Fruit fly (Drosophila melanogaster) whole organism, embryonic: Measurements from ENCODE around the gene CG17270.
A peak's percentile ranks its signal among the peaks of the same experiment; 100 is the strongest.

ENCODE experiments used
- Aef1 ChIP-seq: fragments of 200-800 bp; sonication (Bioruptor generic); IDR thresholded peaks from 3 replicates; pipeline ENCODE4 v1.3.6; 2022; ENCODE audit warnings: missing biosample characterization, missing genetic modification characterization
- CG10366 ChIP-seq: fragments of 200-800 bp; sonication (Bioruptor generic); IDR thresholded peaks from 2 replicates; pipeline ENCODE4 v1.3.6; 2022; ENCODE audit warnings: missing biosample characterization, missing genetic modification characterization
- CG13296 ChIP-seq: fragments of 200-800 bp; sonication (Bioruptor generic); optimal IDR thresholded peaks from 3 replicates; lab custom pipeline; 2018; ENCODE audit warnings: missing biosample characterization, mild to moderate bottlenecking, missing genetic modification characterization
- CG13775 ChIP-seq: fragments of 200-800 bp; sonication (Bioruptor generic); optimal IDR thresholded peaks from 3 replicates; lab custom pipeline; 2017; ENCODE audit warnings: missing biosample characterization, mild to moderate bottlenecking, missing genetic modification characterization
- CG1602 ChIP-seq: fragments of 200-800 bp; sonication (Bioruptor generic); optimal IDR thresholded peaks from 3 replicates; lab custom pipeline; 2016; ENCODE audit warnings: missing biosample characterization, missing genetic modification characterization
- CG1603 ChIP-seq: fragments of 200-800 bp; sonication (Bioruptor generic); optimal IDR thresholded peaks from 2 replicates; lab custom pipeline; 2019; ENCODE audit warnings: missing biosample characterization, mild to moderate bottlenecking, missing genetic modification characterization, moderate library complexity
- CG17359 ChIP-seq: fragments of 200-800 bp; sonication (Bioruptor generic); optimal IDR thresholded peaks from 3 replicates; lab custom pipeline; 2018; ENCODE audit warnings: missing biosample characterization, mild to moderate bottlenecking, missing genetic modification characterization, moderate library complexity
- CG1832 ChIP-seq: fragments of 200-800 bp; sonication (Bioruptor generic); optimal IDR thresholded peaks from 2 replicates; lab custom pipeline; 2017; ENCODE audit warnings: missing biosample characterization, mild to moderate bottlenecking, missing genetic modification characterization, inconsistent platforms
- CG32767 ChIP-seq: fragments of 200-800 bp; sonication (Bioruptor generic); IDR thresholded peaks from 2 replicates; pipeline ENCODE4 v1.3.6; 2022; ENCODE audit warnings: missing biosample characterization, missing genetic modification characterization
- CG32772 ChIP-seq: fragments of 200-800 bp; sonication (Bioruptor generic); IDR thresholded peaks from 2 replicates; pipeline ENCODE4 v1.3.6; 2022; ENCODE audit warnings: missing biosample characterization, missing genetic modification characterization
- CG34376 ChIP-seq: fragments of 200-800 bp; sonication (Bioruptor generic); optimal IDR thresholded peaks from 2 replicates; lab custom pipeline; 2018; ENCODE audit warnings: missing biosample characterization, mild to moderate bottlenecking, missing genetic modification characterization
- CG3995 ChIP-seq: fragments of 200-800 bp; sonication (Bioruptor generic); optimal IDR thresholded peaks from 3 replicates; lab custom pipeline; 2016; ENCODE audit warnings: missing biosample characterization, missing genetic modification characterization
- CG4328 ChIP-seq: fragments of 200-800 bp; sonication (Bioruptor generic); optimal IDR thresholded peaks from 3 replicates; lab custom pipeline; 2017; ENCODE audit warnings: missing biosample characterization, missing genetic modification reagents, missing genetic modification characterization
- CG43689 ChIP-seq: fragments of 200-800 bp; sonication (Bioruptor generic); IDR thresholded peaks from 2 replicates; pipeline ENCODE4 v1.3.6; 2022; ENCODE audit warnings: missing biosample characterization, missing genetic modification characterization
- CG5953 ChIP-seq: fragments of 200-800 bp; sonication (Bioruptor generic); IDR thresholded peaks from 2 replicates; pipeline ENCODE4 v1.3.6; 2022; ENCODE audit warnings: missing biosample characterization, missing genetic modification characterization
- CG6654 ChIP-seq: fragments of 200-800 bp; sonication (Bioruptor generic); optimal IDR thresholded peaks from 2 replicates; lab custom pipeline; 2017; ENCODE audit warnings: missing biosample characterization, mild to moderate bottlenecking, missing genetic modification characterization
- CG6813 ChIP-seq: fragments of 200-800 bp; sonication (Bioruptor generic); optimal IDR thresholded peaks from 2 replicates; lab custom pipeline; 2017; ENCODE audit warnings: missing biosample characterization, missing genetic modification characterization, mild to moderate bottlenecking, moderate library complexity, missing genetic modification reagents
- CG7271 ChIP-seq: fragments of 200-800 bp; sonication (Bioruptor generic); optimal IDR thresholded peaks from 2 replicates; lab custom pipeline; 2018; ENCODE audit warnings: missing biosample characterization, mild to moderate bottlenecking, missing genetic modification characterization, moderate library complexity
- Doc3 ChIP-seq: fragments of 200-800 bp; sonication (Bioruptor generic); IDR thresholded peaks from 3 replicates; pipeline ENCODE4 v1.3.6; 2022; ENCODE audit warnings: missing biosample characterization, missing genetic modification characterization; ENCODE audit not compliant: partially characterized antibody
- Elba2 ChIP-seq: fragments of 200-800 bp; sonication (Bioruptor generic); optimal IDR thresholded peaks from 3 replicates; lab custom pipeline; 2016; ENCODE audit warnings: missing biosample characterization, missing genetic modification characterization
- HLH3B ChIP-seq: fragments of 200-800 bp; sonication (Bioruptor generic); IDR thresholded peaks from 2 replicates; pipeline ENCODE4 v1.3.6; 2022; ENCODE audit warnings: missing biosample characterization, missing genetic modification characterization
- HLH4C ChIP-seq: fragments of 200-800 bp; sonication (Bioruptor generic); IDR thresholded peaks from 3 replicates; pipeline ENCODE4 v1.3.6; 2022; ENCODE audit warnings: missing biosample characterization, missing genetic modification characterization; ENCODE audit not compliant: partially characterized antibody
- NFAT ChIP-seq: fragments of 200-800 bp; sonication (Bioruptor generic); IDR thresholded peaks from 2 replicates; pipeline ENCODE4 v1.3.6; 2022; ENCODE audit warnings: missing biosample characterization, missing genetic modification characterization
- Nf-YC ChIP-seq: fragments of 200-800 bp; optimal IDR thresholded peaks from 3 replicates; lab custom pipeline; 2019; ENCODE audit warnings: missing biosample characterization, mild to moderate bottlenecking, missing genetic modification characterization, moderate library complexity
- Rfx ChIP-seq: fragments of 200-800 bp; sonication (Bioruptor generic); IDR thresholded peaks from 2 replicates; pipeline ENCODE4 v1.3.6; 2022; ENCODE audit warnings: missing biosample characterization, missing genetic modification characterization
- Rx ChIP-seq: fragments of 200-800 bp; sonication (Bioruptor generic); IDR thresholded peaks from 2 replicates; pipeline ENCODE4 v1.3.6; 2022; ENCODE audit warnings: missing biosample characterization, missing genetic modification characterization
- Taf1 ChIP-seq: fragments of 200-800 bp; sonication (Bioruptor generic); IDR thresholded peaks from 2 replicates; pipeline ENCODE4 v1.3.6; 2022; ENCODE audit warnings: missing biosample characterization, missing genetic modification characterization
- ac ChIP-seq: fragments of 200-800 bp; sonication (Bioruptor generic); optimal IDR thresholded peaks from 3 replicates; lab custom pipeline; 2017; ENCODE audit warnings: missing biosample characterization, mild to moderate bottlenecking, missing genetic modification characterization
- br ChIP-seq: fragments of >200 bp; optimal IDR thresholded peaks from 2 replicates; lab custom pipeline; 2017
- dimm ChIP-seq: fragments of 200-800 bp; sonication (Bioruptor generic); IDR thresholded peaks from 2 replicates; pipeline ENCODE4 v1.3.6; 2022; ENCODE audit warnings: missing biosample characterization, missing genetic modification characterization
- gce ChIP-seq: fragments of 200-800 bp; sonication (Bioruptor generic); IDR thresholded peaks from 3 replicates; pipeline ENCODE4 v1.3.6; 2022; ENCODE audit warnings: missing biosample characterization, missing genetic modification characterization
- gfzf ChIP-seq: fragments of 200-800 bp; sonication (Bioruptor generic); optimal IDR thresholded peaks from 2 replicates; lab custom pipeline; 2016; ENCODE audit warnings: missing biosample characterization, mild to moderate bottlenecking, missing genetic modification characterization, moderate library complexity
- gsb-n ChIP-seq: fragments of 200-800 bp; sonication (Bioruptor generic); optimal IDR thresholded peaks from 3 replicates; lab custom pipeline; 2018; ENCODE audit warnings: missing biosample characterization, mild to moderate bottlenecking, missing genetic modification characterization
- ham ChIP-seq: fragments of 200-800 bp; sonication (Bioruptor generic); IDR thresholded peaks from 2 replicates; pipeline ENCODE4 v1.3.6; 2022; ENCODE audit warnings: missing biosample characterization, missing genetic modification characterization
- ind ChIP-seq: fragments of 200-800 bp; sonication (Bioruptor generic); optimal IDR thresholded peaks from 3 replicates; lab custom pipeline; 2016; ENCODE audit warnings: missing biosample characterization, missing genetic modification characterization
- inv ChIP-seq: fragments of 200-800 bp; sonication (Bioruptor generic); IDR thresholded peaks from 2 replicates; pipeline ENCODE4 v1.3.6; 2022; ENCODE audit warnings: missing biosample characterization, missing genetic modification characterization; ENCODE audit not compliant: partially characterized antibody
- lilli ChIP-seq: fragments of 200-800 bp; sonication (Bioruptor generic); optimal IDR thresholded peaks from 3 replicates; lab custom pipeline; 2016; ENCODE audit warnings: missing biosample characterization, missing genetic modification characterization
- lola ChIP-seq, 3 experiments: fragments of >200 bp in 2 of 3; fragments of 200-800 bp in 1 of 3; sonication (Bioruptor generic) in 1 of 3; optimal IDR thresholded peaks; 2 replicates each; lab custom pipeline; 2017 to 2019; ENCODE audit warnings: missing biosample characterization in 3 of 3, missing genetic modification characterization in 3 of 3, mild to moderate bottlenecking in 1 of 3, moderate library complexity in 1 of 3
- org-1 ChIP-seq: fragments of 200-800 bp; sonication (Bioruptor generic); optimal IDR thresholded peaks from 2 replicates; lab custom pipeline; 2017; ENCODE audit warnings: missing biosample characterization, missing genetic modification characterization
- otp ChIP-seq: fragments of 200-800 bp; sonication (Bioruptor generic); IDR thresholded peaks from 3 replicates; pipeline ENCODE4, ENCODE4 v1.3.6; 2022; ENCODE audit warnings: missing biosample characterization, missing genetic modification characterization
- pb ChIP-seq: fragments of 200-800 bp; sonication (Bioruptor generic); optimal IDR thresholded peaks from 3 replicates; lab custom pipeline; 2016; ENCODE audit warnings: missing biosample characterization, missing genetic modification characterization
- pnt ChIP-seq: fragments of 200-800 bp; sonication (Bioruptor generic); optimal IDR thresholded peaks from 3 replicates; lab custom pipeline; 2016; ENCODE audit warnings: missing biosample characterization, missing genetic modification characterization
- repo ChIP-seq: fragments of 200-800 bp; sonication (Bioruptor generic); optimal IDR thresholded peaks from 2 replicates; lab custom pipeline; 2016; ENCODE audit warnings: missing biosample characterization, missing genetic modification characterization
- salm ChIP-seq: fragments of 200-800 bp; sonication (Bioruptor generic); optimal IDR thresholded peaks from 2 replicates; lab custom pipeline; 2018; ENCODE audit warnings: missing biosample characterization, mild to moderate bottlenecking, missing genetic modification characterization
- sd ChIP-seq: fragments of 200-800 bp; sonication (Bioruptor generic); optimal IDR thresholded peaks from 3 replicates; lab custom pipeline; 2018; ENCODE audit warnings: missing biosample characterization, mild to moderate bottlenecking, missing genetic modification characterization, moderate library complexity
- tgo ChIP-seq: fragments of 200-800 bp; sonication (Bioruptor generic); IDR thresholded peaks from 3 replicates; pipeline ENCODE4 v1.3.6; 2022; ENCODE audit warnings: missing biosample characterization, missing genetic modification characterization
- tll ChIP-seq, 2 experiments: fragments of 200-800 bp in 1 of 2; fragments of >200 bp in 1 of 2; sonication (Bioruptor generic) in 1 of 2; optimal IDR thresholded peaks; 2 replicates each; lab custom pipeline; 2017 to 2019; ENCODE audit warnings: missing biosample characterization in 2 of 2, missing genetic modification characterization in 2 of 2, mild to moderate bottlenecking in 1 of 2, moderate library complexity in 1 of 2
- tna ChIP-seq: fragments of 200-800 bp; sonication (Bioruptor generic); IDR thresholded peaks from 2 replicates; pipeline ENCODE4 v1.3.6; 2022; ENCODE audit warnings: missing biosample characterization, missing genetic modification characterization; ENCODE audit not compliant: partially characterized antibody
- trh ChIP-seq: fragments of 200-800 bp; sonication (Bioruptor generic); optimal IDR thresholded peaks from 2 replicates; lab custom pipeline; 2016; ENCODE audit warnings: missing biosample characterization, missing genetic modification characterization
- z ChIP-seq: fragments of 200-800 bp; sonication (Bioruptor generic); IDR thresholded peaks from 3 replicates; pipeline ENCODE4 v1.3.6; 2022; ENCODE audit warnings: missing biosample characterization, missing genetic modification characterization

The CG17270 gene

DNA sequence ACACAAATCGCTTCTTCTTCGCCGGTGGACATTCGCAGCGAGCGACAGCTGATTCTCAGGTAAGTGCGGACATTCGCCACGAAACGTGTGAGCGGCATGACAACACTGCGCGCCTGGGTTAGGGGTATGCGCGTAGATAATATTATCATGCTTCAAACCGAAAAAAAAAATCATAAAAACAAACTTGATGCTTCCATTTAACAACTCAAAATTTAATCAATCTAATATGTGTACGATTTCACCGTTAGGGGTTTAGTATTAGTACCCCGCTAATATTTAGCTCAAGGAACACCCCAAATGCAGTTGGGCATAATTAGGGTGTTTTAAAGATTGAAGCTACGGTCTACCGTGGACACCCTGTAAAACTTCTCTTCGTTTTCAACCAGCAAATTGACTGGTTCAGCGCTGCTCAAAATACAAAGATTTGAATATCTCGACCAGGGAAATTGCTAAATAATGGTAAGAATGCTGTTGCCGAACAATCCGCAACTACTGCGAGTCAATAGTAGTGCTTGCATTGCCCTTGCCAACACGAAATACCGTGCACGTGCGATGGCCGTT lies 3.2 kb upstream of the CG17270 start, which contains the start of the genes CG17271 and RpS20 (continued):
- TF ChIP-seq lola (GFP tag; optimal IDR thresholded peaks at IDR 0.05; lab: Kevin White, UChicago), result peak in 1 of 3 experiments; percentile 89
- TF ChIP-seq CG1603, result peak; percentile 91
- peak; percentile 87 for TF ChIP-seq CG4328
- peak; percentile 83 for TF ChIP-seq CG32767 (GFP tag; lab: Robert Waterston, UW)
- TF ChIP-seq Doc3 (GFP tag; lab: Robert Waterston, UW), result no peak
- peak; percentile 94 for TF ChIP-seq CG13775 (GFP tag; lab: Kevin White, UChicago)
- no peak for TF ChIP-seq CG1832 (GFP tag; lab: Kevin White, UChicago)
- TF ChIP-seq gfzf (GFP tag; lab: Kevin White, UChicago), result peak; percentile 93
- TF ChIP-seq repo, result peak; percentile 91
- no peak for TF ChIP-seq br (lab: Kevin White, UChicago)
- peak; percentile 13; the same call in 1 of the 2 replicates for TF ChIP-seq CG5953 (GFP tag; lab: Robert Waterston, UW)
- peak; percentile 88 for TF ChIP-seq Aef1 (GFP tag; lab: Robert Waterston, UW)
- TF ChIP-seq HLH3B (GFP tag; lab: Robert Waterston, UW), result peak; percentile 83
- peak; percentile 78 for TF ChIP-seq NFAT (GFP tag; lab: Robert Waterston, UW)
- peak; percentile 64 for TF ChIP-seq CG3995 (GFP tag; lab: Kevin White, UChicago)
- TF ChIP-seq sd, result peak; percentile 67
- peak; percentile 95 for TF ChIP-seq ind
- TF ChIP-seq CG17359 (tag; lab: Kevin White, UChicago), result peak; percentile 87
- no peak for TF ChIP-seq HLH4C (GFP tag; lab: Robert Waterston, UW)
- TF ChIP-seq CG43689 (GFP tag; lab: Robert Waterston, UW), result peak; percentile 75
- TF ChIP-seq CG7271 (tag; lab: Kevin White, UChicago), result peak; percentile 59
- peak; percentile 91 for TF ChIP-seq CG10366 (GFP tag; lab: Robert Waterston, UW)
- peak; percentile 58 for TF ChIP-seq ac (GFP tag; lab: Kevin White, UChicago)
- peak; percentile 97 for TF ChIP-seq lilli (GFP tag; lab: Kevin White, UChicago)
- peak; percentile 14 to 67 for TF ChIP-seq tll (GFP tag; optimal IDR thresholded peaks at IDR 0.05; lab: Kevin White, UChicago)
- TF ChIP-seq dimm (GFP tag; lab: Robert Waterston, UW), result peak; percentile 68
- TF ChIP-seq gce (GFP tag; lab: Robert Waterston, UW), result peak; percentile 82; the same call in 2 of the 3 replicates
- 0 out of 2 replicates have a peak, but pooled peaks have one; percentile 16 for TF ChIP-seq inv (GFP tag; lab: Robert Waterston, UW)
- peak; percentile 81 for TF ChIP-seq Nf-YC (tag; lab: Kevin White, UChicago)
- TF ChIP-seq salm, result peak; percentile 62
- TF ChIP-seq gsb-n (tag; lab: Kevin White, UChicago), result peak; percentile 85
- peak; percentile 46 for TF ChIP-seq CG6654
- peak; percentile 35 for TF ChIP-seq Elba2
- peak; percentile 94 for TF ChIP-seq pnt
- 0 out of 2 replicates have a peak, but pooled peaks have one; percentile 34 for TF ChIP-seq ham (GFP tag; lab: Robert Waterston, UW)
- TF ChIP-seq CG34376 (GFP tag; lab: Kevin White, UChicago), result peak; percentile 90
- peak; percentile 87 for TF ChIP-seq CG32772 (GFP tag; lab: Robert Waterston, UW)
- no peak for TF ChIP-seq tna
- TF ChIP-seq trh, result peak; percentile 85
- peak; percentile 72 for TF ChIP-seq Taf1 (GFP tag; lab: Robert Waterston, UW)
- TF ChIP-seq tgo (GFP tag; lab: Robert Waterston, UW), result peak; percentile 87
- TF ChIP-seq Rx (GFP tag; lab: Robert Waterston, UW), result peak; percentile 87
- peak; percentile 92 for TF ChIP-seq otp
- TF ChIP-seq org-1 (GFP tag; lab: Kevin White, UChicago), result peak; percentile 86
- no peak for TF ChIP-seq z
- TF ChIP-seq Rfx (GFP tag; lab: Robert Waterston, UW), result peak; percentile 92
- TF ChIP-seq CG6813 (GFP tag; lab: Kevin White, UChicago), result peak; percentile 52
- TF ChIP-seq CG1602, result peak; percentile 88
- TF ChIP-seq pb, result peak; percentile 91
- peak; percentile 80 for TF ChIP-seq CG13296 (GFP tag; lab: Kevin White, UChicago)
